Worm (Caenorhabditis elegans): Measurements from ENCODE around the gene seip-1.

ce11 chrV:6044448-6044847 is 8.6 kb downstream of the seip-1 start:
- TF ChIP-seq nhr-28 (tag; optimal IDR thresholded peaks at IDR 0.05) (no peak), vab-15 (tag; optimal IDR thresholded peaks at IDR 0.05) (no peak), elt-2 (tag; optimal IDR thresholded peaks at IDR 0.05) (no peak), mep-1 (tag; optimal IDR thresholded peaks at IDR 0.05) (no peak), ama-1 (optimal IDR thresholded peaks at IDR 0.05) (no peak), C04F5.9 (tag; optimal IDR thresholded peaks at IDR 0.05) (no peak), nhr-84 (tag; optimal IDR thresholded peaks at IDR 0.05) (no peak)
